Fruit fly (Drosophila melanogaster) whole organism, embryonic: ENCODE results near the gene Liprin-beta.

Experiments used
- CG10147 ChIP-seq: fragments of 200-800 bp; sonication (Bioruptor generic); optimal IDR thresholded peaks from 2 replicates; lab custom pipeline; 2019; ENCODE audit warnings: missing biosample characterization, mild to moderate bottlenecking, missing genetic modification characterization, moderate library complexity
- CG11398 ChIP-seq: fragments of 200-800 bp; sonication (Bioruptor generic); optimal IDR thresholded peaks from 2 replicates; lab custom pipeline; 2016; ENCODE audit warnings: missing biosample characterization, missing genetic modification characterization
- CG11695 ChIP-seq: fragments of 200-800 bp; sonication (Bioruptor generic); IDR thresholded peaks from 3 replicates; pipeline ENCODE4 v1.3.6; 2022; ENCODE audit warnings: missing biosample characterization, missing genetic modification characterization
- CG11723 ChIP-seq: fragments of 200-800 bp; sonication (Bioruptor generic); optimal IDR thresholded peaks from 2 replicates; lab custom pipeline; 2017; ENCODE audit warnings: missing biosample characterization, mild to moderate bottlenecking, missing genetic modification characterization
- CG12071 ChIP-seq: fragments of 200-800 bp; sonication (Bioruptor generic); optimal IDR thresholded peaks from 3 replicates; lab custom pipeline; 2018; ENCODE audit warnings: missing biosample characterization, mild to moderate bottlenecking, missing genetic modification characterization
- CG12744 ChIP-seq: fragments of 200-800 bp; sonication (Bioruptor generic); optimal IDR thresholded peaks from 2 replicates; lab custom pipeline; 2016; ENCODE audit warnings: missing biosample characterization, missing genetic modification characterization
- CG13287 ChIP-seq: fragments of 200-800 bp; sonication (Bioruptor generic); IDR thresholded peaks from 2 replicates; pipeline ENCODE4 v1.3.6; 2022; ENCODE audit warnings: missing biosample characterization, missing genetic modification characterization; ENCODE audit not compliant: partially characterized antibody
- CG16813 ChIP-seq: fragments of 200-800 bp; sonication (Bioruptor generic); IDR thresholded peaks from 3 replicates; pipeline ENCODE4 v1.3.6; 2022; ENCODE audit warnings: missing biosample characterization, missing genetic modification characterization; ENCODE audit not compliant: partially characterized antibody
- CG17361 ChIP-seq: fragments of 200-800 bp; sonication (Bioruptor generic); IDR thresholded peaks from 3 replicates; pipeline ENCODE4 v1.3.6; 2022; ENCODE audit warnings: missing biosample characterization, missing genetic modification characterization
- CG33213 ChIP-seq: fragments of 200-800 bp; sonication (Bioruptor generic); optimal IDR thresholded peaks from 3 replicates; lab custom pipeline; 2016; ENCODE audit warnings: missing biosample characterization, missing genetic modification characterization
- CG34224 ChIP-seq: fragments of 200-800 bp; sonication (Bioruptor generic); IDR thresholded peaks from 3 replicates; pipeline ENCODE4 v1.3.6; 2022; ENCODE audit warnings: missing biosample characterization, missing genetic modification characterization; ENCODE audit not compliant: partially characterized antibody
- CG3726 ChIP-seq: fragments of 200-800 bp; sonication (Bioruptor generic); IDR thresholded peaks from 3 replicates; pipeline ENCODE4, ENCODE4 v1.3.6; 2022; ENCODE audit warnings: missing biosample characterization, missing genetic modification characterization
- CG4617 ChIP-seq: fragments of 200-800 bp; sonication (Bioruptor generic); optimal IDR thresholded peaks from 3 replicates; lab custom pipeline; 2016; ENCODE audit warnings: missing biosample characterization, missing genetic modification characterization, borderline replicate concordance
- CG6791 ChIP-seq: fragments of 200-800 bp; sonication (Bioruptor generic); IDR thresholded peaks from 3 replicates; pipeline ENCODE4 v1.3.6; 2022; ENCODE audit warnings: missing biosample characterization, missing genetic modification characterization; ENCODE audit not compliant: partially characterized antibody
- CG7745 ChIP-seq: fragments of 200-800 bp; sonication (Bioruptor generic); optimal IDR thresholded peaks from 2 replicates; lab custom pipeline; 2018; ENCODE audit warnings: missing biosample characterization, mild to moderate bottlenecking, missing genetic modification characterization, moderate library complexity
- CG7928 ChIP-seq: fragments of 200-800 bp; sonication (Bioruptor generic); optimal IDR thresholded peaks from 2 replicates; lab custom pipeline; 2017; ENCODE audit warnings: missing biosample characterization, mild to moderate bottlenecking, missing genetic modification characterization
- CHES-1-like ChIP-seq: fragments of 200-800 bp; sonication (Bioruptor generic); optimal IDR thresholded peaks from 2 replicates; lab custom pipeline; 2016; ENCODE audit warnings: missing biosample characterization, missing genetic modification characterization
- Dfd ChIP-seq, 2 experiments: fragments of >200 bp; optimal IDR thresholded peaks; 2 replicates each; lab custom pipeline; 2017; ENCODE audit warnings: missing biosample characterization in 2 of 2, missing genetic modification characterization in 2 of 2
- Dip2 ChIP-seq: fragments of 200-800 bp; sonication (Bioruptor generic); IDR thresholded peaks from 2 replicates; pipeline ENCODE4 v1.3.6; 2022; ENCODE audit warnings: missing biosample characterization, missing genetic modification characterization
- Dp ChIP-seq: fragments of 200-800 bp; sonication (Bioruptor generic); optimal IDR thresholded peaks from 2 replicates; lab custom pipeline; 2018; ENCODE audit warnings: missing biosample characterization, mild to moderate bottlenecking, missing genetic modification characterization, moderate library complexity
- ERR ChIP-seq: fragments of 200-800 bp; sonication (Bioruptor generic); optimal IDR thresholded peaks from 2 replicates; lab custom pipeline; 2016; ENCODE audit warnings: missing biosample characterization, missing genetic modification characterization
- Eip74EF ChIP-seq, 2 experiments: fragments of 200-800 bp in 1 of 2; fragments of >200 bp in 1 of 2; sonication (Bioruptor generic) in 1 of 2; optimal IDR thresholded peaks; 2 replicates each; lab custom pipeline; 2017 to 2019; ENCODE audit warnings: missing biosample characterization in 2 of 2, missing genetic modification characterization in 2 of 2, mild to moderate bottlenecking in 1 of 2, moderate library complexity in 1 of 2
- HLH54F ChIP-seq: fragments of 200-800 bp; sonication (Bioruptor generic); optimal IDR thresholded peaks from 3 replicates; lab custom pipeline; 2016; ENCODE audit warnings: missing biosample characterization, missing genetic modification characterization
- Med ChIP-seq: fragments of 200-800 bp; sonication (Bioruptor generic); peaks from one replicate; lab custom pipeline; 2016; ENCODE audit warnings: missing biosample characterization, missing genetic modification characterization, mild to moderate bottlenecking, inconsistent platforms, moderate library complexity
- NK7.1 ChIP-seq: fragments of 200-800 bp; sonication (Bioruptor generic); optimal IDR thresholded peaks from 3 replicates; lab custom pipeline; 2016; ENCODE audit warnings: missing biosample characterization, missing genetic modification characterization
- Xrp1 ChIP-seq: fragments of 200-800 bp; sonication (Bioruptor generic); IDR thresholded peaks from 2 replicates; pipeline ENCODE4 v1.3.6; 2022; ENCODE audit warnings: missing biosample characterization, missing genetic modification characterization
- YL-1 ChIP-seq: fragments of 200-800 bp; sonication (Bioruptor generic); optimal IDR thresholded peaks from 3 replicates; lab custom pipeline; 2017; ENCODE audit warnings: missing biosample characterization, mild to moderate bottlenecking, missing genetic modification characterization
- bigmax ChIP-seq: fragments of 200-800 bp; sonication (Bioruptor generic); optimal IDR thresholded peaks from 2 replicates; lab custom pipeline; 2018; ENCODE audit warnings: missing biosample characterization, mild to moderate bottlenecking, missing genetic modification characterization
- cg ChIP-seq: fragments of 200-800 bp; sonication (Bioruptor generic); optimal IDR thresholded peaks from 3 replicates; lab custom pipeline; 2019; ENCODE audit warnings: missing biosample characterization, mild to moderate bottlenecking, missing genetic modification characterization, moderate library complexity
- crp ChIP-seq, 2 experiments: fragments of 200-800 bp; sonication (Bioruptor generic); optimal IDR thresholded peaks; 2 replicates in 1 of 2; 3 replicates in 1 of 2; lab custom pipeline; 2017; ENCODE audit warnings: missing biosample characterization in 2 of 2, missing genetic modification characterization in 2 of 2, mild to moderate bottlenecking in 1 of 2, moderate library complexity in 1 of 2
- cwo ChIP-seq: fragments of 200-800 bp; sonication (Bioruptor generic); optimal IDR thresholded peaks from 3 replicates; lab custom pipeline; 2017; ENCODE audit warnings: missing biosample characterization, missing genetic modification characterization, mild to moderate bottlenecking, moderate library complexity, missing genetic modification reagents
- dpn ChIP-seq, 2 experiments: fragments of 200-800 bp; sonication (Bioruptor generic); optimal IDR thresholded peaks; 3 replicates each; lab custom pipeline; 2016; ENCODE audit warnings: missing biosample characterization in 2 of 2, missing genetic modification characterization in 2 of 2
- esg ChIP-seq: fragments of 200-800 bp; sonication (Bioruptor generic); conservative IDR thresholded peaks from 2 replicates; pipeline ENCODE4 v1.3.6; 2022; ENCODE audit warnings: missing biosample characterization, missing genetic modification characterization
- ewg ChIP-seq: fragments of 200-800 bp; sonication (Bioruptor generic); optimal IDR thresholded peaks from 3 replicates; lab custom pipeline; 2017; ENCODE audit warnings: mild to moderate bottlenecking, missing biosample characterization, missing genetic modification reagents, missing genetic modification characterization
- gce ChIP-seq: fragments of 200-800 bp; sonication (Bioruptor generic); IDR thresholded peaks from 3 replicates; pipeline ENCODE4 v1.3.6; 2022; ENCODE audit warnings: missing biosample characterization, missing genetic modification characterization
- gfzf ChIP-seq: fragments of 200-800 bp; sonication (Bioruptor generic); optimal IDR thresholded peaks from 2 replicates; lab custom pipeline; 2016; ENCODE audit warnings: missing biosample characterization, mild to moderate bottlenecking, missing genetic modification characterization, moderate library complexity
- gsb ChIP-seq: fragments of 200-800 bp; sonication (Bioruptor generic); IDR thresholded peaks from 2 replicates; pipeline ENCODE4 v1.3.6; 2022; ENCODE audit warnings: missing biosample characterization, missing genetic modification characterization
- hbn ChIP-seq: fragments of 200-800 bp; sonication (Bioruptor generic); IDR thresholded peaks from 2 replicates; pipeline ENCODE4 v1.3.6; 2022; ENCODE audit warnings: missing biosample characterization, missing genetic modification characterization; ENCODE audit not compliant: partially characterized antibody
- her ChIP-seq: fragments of 200-800 bp; sonication (Bioruptor generic); optimal IDR thresholded peaks from 2 replicates; lab custom pipeline; 2016; ENCODE audit warnings: missing biosample characterization, missing genetic modification characterization
- nom ChIP-seq: fragments of 200-800 bp; sonication (Bioruptor generic); optimal IDR thresholded peaks from 2 replicates; lab custom pipeline; 2017; ENCODE audit warnings: missing biosample characterization, missing genetic modification characterization, mild to moderate bottlenecking, moderate library complexity, missing genetic modification reagents
- pb ChIP-seq: fragments of 200-800 bp; sonication (Bioruptor generic); optimal IDR thresholded peaks from 3 replicates; lab custom pipeline; 2016; ENCODE audit warnings: missing biosample characterization, missing genetic modification characterization
- row ChIP-seq: fragments of 200-800 bp; sonication (Bioruptor generic); IDR thresholded peaks from 3 replicates; pipeline ENCODE4 v1.3.6; 2022; ENCODE audit warnings: missing biosample characterization, missing genetic modification characterization
- sens-2 ChIP-seq: fragments of 200-800 bp; sonication (Bioruptor generic); IDR thresholded peaks from 2 replicates; pipeline ENCODE4 v1.3.6; 2022; ENCODE audit warnings: missing biosample characterization, missing genetic modification characterization
- slbo ChIP-seq: fragments of 200-800 bp; sonication (Bioruptor generic); IDR thresholded peaks from 2 replicates; pipeline ENCODE4 v1.3.6; 2022; ENCODE audit warnings: missing biosample characterization, missing genetic modification characterization
- tna ChIP-seq: fragments of 200-800 bp; sonication (Bioruptor generic); IDR thresholded peaks from 2 replicates; pipeline ENCODE4 v1.3.6; 2022; ENCODE audit warnings: missing biosample characterization, missing genetic modification characterization; ENCODE audit not compliant: partially characterized antibody
- toy ChIP-seq: fragments of 200-800 bp; sonication (Bioruptor generic); IDR thresholded peaks from 2 replicates; pipeline ENCODE4 v1.3.6; 2022; ENCODE audit warnings: missing biosample characterization, missing genetic modification characterization

Gene Liprin-beta

DNA sequence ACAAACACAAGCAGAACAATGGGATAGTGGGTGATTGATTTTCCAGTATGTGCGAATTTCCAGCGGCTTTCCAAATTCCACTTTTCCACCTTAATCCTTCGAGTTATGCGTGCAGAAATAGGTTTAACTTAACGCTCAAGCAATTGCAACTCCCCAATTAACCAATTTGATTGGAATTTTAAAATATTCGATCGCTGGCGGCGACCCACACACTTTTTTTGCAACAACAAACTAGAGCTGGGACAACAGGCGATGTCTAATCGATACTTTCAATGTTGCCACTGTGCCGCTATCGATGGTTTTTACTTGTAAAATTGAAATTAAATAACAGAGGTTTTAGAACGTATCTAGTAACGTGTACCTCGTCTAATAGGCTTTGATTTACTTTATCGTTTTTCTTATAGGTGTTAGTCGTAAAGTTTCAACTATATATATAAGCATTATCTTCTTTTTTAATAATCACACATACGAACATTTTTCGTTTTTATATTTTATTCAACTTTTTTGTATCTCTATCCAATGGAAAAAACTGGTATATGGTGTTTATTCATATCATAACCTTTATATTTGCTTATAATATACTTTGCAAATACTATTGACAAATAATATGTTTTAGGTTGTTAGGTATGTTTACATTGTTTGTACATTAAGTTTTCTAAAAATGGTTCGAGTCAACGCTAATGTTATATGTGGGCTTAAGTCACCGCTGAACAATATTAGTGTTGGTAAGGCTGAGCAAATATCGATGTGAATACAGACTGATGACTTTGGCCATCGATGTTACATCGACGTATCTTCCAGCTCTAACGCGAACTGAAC, 26.8 kb upstream of the Liprin-beta start, which contains the start of the genes Abp1 and Tgi (continued):
- TF ChIP-seq CG11398 (GFP tag; lab: Kevin White, UChicago): no peak
- peak; percentile 69 for TF ChIP-seq cg
- TF ChIP-seq CG10147: no peak
- TF ChIP-seq slbo (GFP tag; lab: Robert Waterston, UW): peak; percentile 72
- peak; percentile 61 for TF ChIP-seq CG33213 (GFP tag; lab: Kevin White, UChicago)
- peak; percentile 27 to 67 for TF ChIP-seq dpn (GFP tag; optimal IDR thresholded peaks at IDR 0.05; lab: Kevin White, UChicago)
- TF ChIP-seq Dp (GFP tag; lab: Kevin White, UChicago): peak; percentile 54
- peak; percentile 90 for TF ChIP-seq CG6791
- TF ChIP-seq gce (GFP tag; lab: Robert Waterston, UW): no peak
- TF ChIP-seq CG16813 (GFP tag; lab: Robert Waterston, UW): peak; percentile 77
- TF ChIP-seq Dip2 (GFP tag; lab: Robert Waterston, UW): no peak
- TF ChIP-seq CHES-1-like (GFP tag; lab: Kevin White, UChicago): peak; percentile 47
- peak; percentile 69 for TF ChIP-seq tna (GFP tag; lab: Robert Waterston, UW)
- peak; percentile 45 for TF ChIP-seq gfzf (GFP tag; lab: Kevin White, UChicago)
- TF ChIP-seq crp (GFP tag; optimal IDR thresholded peaks at IDR 0.05; lab: Kevin White, UChicago): no peak
- TF ChIP-seq CG12744 (GFP tag; lab: Kevin White, UChicago): peak; percentile 15
- TF ChIP-seq HLH54F: peak; percentile 37

DNA sequence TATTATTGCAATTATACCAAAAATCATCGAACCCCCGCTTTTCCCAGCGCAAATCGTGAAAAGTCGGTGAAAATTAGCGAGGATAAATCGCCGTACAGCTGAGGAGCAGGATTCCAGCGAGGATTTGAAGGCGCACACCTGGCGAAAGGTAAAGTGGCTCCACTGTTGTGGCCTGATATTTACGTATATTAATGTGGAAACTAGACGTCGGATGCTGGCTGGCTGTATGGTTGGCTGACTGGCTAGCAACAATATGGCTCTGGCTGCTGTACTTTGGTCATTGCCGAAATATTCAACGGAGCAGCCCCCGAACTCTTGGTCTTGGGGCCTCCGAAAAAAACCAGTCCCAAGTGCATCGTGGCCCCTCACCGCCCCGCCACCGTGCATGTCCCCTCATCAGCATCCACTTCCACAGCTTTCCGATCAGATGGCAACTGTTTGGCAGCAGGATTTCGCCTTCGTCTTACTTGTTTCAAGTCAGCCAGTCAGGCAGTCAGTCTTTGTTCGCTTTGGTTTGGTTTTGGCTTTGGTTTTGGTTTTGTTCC, 26.1 kb upstream of the Liprin-beta start:
- TF ChIP-seq YL-1: peak; percentile 14
- peak; percentile 72 for TF ChIP-seq Med
- TF ChIP-seq Eip74EF (GFP tag; optimal IDR thresholded peaks at IDR 0.05; lab: Kevin White, UChicago): no peak
- no peak for TF ChIP-seq sens-2 (GFP tag; lab: Robert Waterston, UW)
- TF ChIP-seq ERR: no peak
- TF ChIP-seq NK7.1 (GFP tag; lab: Kevin White, UChicago): no peak
- TF ChIP-seq CG7745: no peak
- TF ChIP-seq CG3726 (GFP tag; lab: Robert Waterston, UW): no peak
- 0 out of 2 replicates have a peak, but pooled peaks have one; percentile 2 for TF ChIP-seq hbn (GFP tag; lab: Robert Waterston, UW)
- TF ChIP-seq gsb: no peak
- peak; percentile 2 for TF ChIP-seq pb (GFP tag; lab: Kevin White, UChicago)
- 0 out of 3 replicates have a peak, but pooled peaks have one; percentile 9 for TF ChIP-seq CG34224
- 0 out of 3 replicates have a peak, but pooled peaks have one; percentile 4 for TF ChIP-seq row (GFP tag; lab: Robert Waterston, UW)
- 0 out of 2 replicates have a peak, but pooled peaks have one; percentile 20 for TF ChIP-seq Xrp1 (GFP tag; lab: Robert Waterston, UW)
- TF ChIP-seq CG11723: no peak
- no peak for TF ChIP-seq her
- TF ChIP-seq esg (GFP tag; lab: Robert Waterston, UW): no peak
- no peak for TF ChIP-seq ewg
- no peak for TF ChIP-seq cwo (GFP tag; lab: Kevin White, UChicago)
- TF ChIP-seq CG4617 (GFP tag; lab: Kevin White, UChicago): peak; percentile 16
- TF ChIP-seq cg: no peak
- no peak for TF ChIP-seq Dfd (GFP tag; optimal IDR thresholded peaks at IDR 0.05; lab: Kevin White, UChicago)
- no peak for TF ChIP-seq CG7928 (GFP tag; lab: Kevin White, UChicago)
- TF ChIP-seq CG11695 (GFP tag; lab: Robert Waterston, UW): peak; percentile 31; the same call in 1 of the 3 replicates
- no peak for TF ChIP-seq CG17361 (GFP tag; lab: Robert Waterston, UW)
- no peak for TF ChIP-seq toy (GFP tag; lab: Robert Waterston, UW)
- TF ChIP-seq CG13287 (GFP tag; lab: Robert Waterston, UW): peak; percentile 5; the same call in 1 of the 2 replicates
- no peak for TF ChIP-seq bigmax (GFP tag; lab: Kevin White, UChicago)
- TF ChIP-seq nom (GFP tag; lab: Kevin White, UChicago): peak; percentile 51
- TF ChIP-seq CG12071 (GFP tag; lab: Kevin White, UChicago): peak; percentile 20
